Fruit fly (Drosophila melanogaster): ENCODE results near the gene CG3823.

Gene CG3823

DNA sequence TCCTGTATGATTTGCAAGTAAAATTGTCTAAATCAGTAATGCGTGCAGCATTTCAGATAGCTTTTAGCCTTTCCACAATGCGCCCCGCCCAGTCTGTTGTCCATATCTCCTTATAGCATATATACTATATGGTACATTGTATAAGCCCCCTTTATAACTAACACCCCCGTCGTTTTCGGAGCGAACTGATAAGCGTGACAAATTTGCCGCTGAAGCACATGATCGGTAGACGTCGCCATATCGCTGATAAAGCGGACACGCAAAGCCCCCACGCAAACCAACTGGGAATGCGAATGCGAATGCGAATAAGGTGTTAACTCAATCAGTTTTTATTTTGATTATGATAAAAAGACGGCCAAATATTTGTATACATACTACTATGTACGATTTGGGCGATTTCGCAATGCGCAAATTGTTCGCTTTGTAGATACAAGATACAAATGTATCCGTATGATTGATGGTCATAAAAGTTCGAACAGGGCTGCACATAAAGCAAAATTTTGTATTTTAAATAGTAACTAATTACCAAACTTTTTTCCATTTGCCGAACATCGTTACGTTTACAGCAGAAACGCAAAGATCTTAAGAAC lies 51.4 kb downstream of the CG3823 start (continued):
- no peak for TF ChIP-seq disco-r (GFP tag; optimal IDR thresholded peaks at IDR 0.05)
- no peak for TF ChIP-seq CG5245 (GFP tag; optimal IDR thresholded peaks at IDR 0.05)
- no peak for TF ChIP-seq CG12769 (tag; optimal IDR thresholded peaks at IDR 0.05)
- TF ChIP-seq sens (GFP tag), result peak; percentile 41
- TF ChIP-seq Mad (GFP tag; optimal IDR thresholded peaks at IDR 0.05), result no peak
- peak; percentile 51 for TF ChIP-seq Med (GFP tag)
- TF ChIP-seq rib (GFP tag; IDR thresholded peaks at IDR 0.05), result peak; percentile 9; the same call in 1 of the 2 replicates
- TF ChIP-seq CG8290 (GFP tag; optimal IDR thresholded peaks at IDR 0.05), result no peak
- TF ChIP-seq CG8290 (tag; optimal IDR thresholded peaks at IDR 0.05), result peak in 1 of 2 experiments; percentile 4
- TF ChIP-seq CG2678 (tag; optimal IDR thresholded peaks at IDR 0.05), result peak; percentile 6
- TF ChIP-seq B-H2 (GFP tag; optimal IDR thresholded peaks at IDR 0.05), result no peak
- TF ChIP-seq az2 (GFP tag; optimal IDR thresholded peaks at IDR 0.05), result no peak
- TF ChIP-seq GATAe (GFP tag; conservative IDR thresholded peaks at IDR 0.05), result peak; percentile 45; the same call in 1 of the 2 replicates
- peak; percentile 12 for TF ChIP-seq HmgZ (tag; optimal IDR thresholded peaks at IDR 0.05)
- no peak for TF ChIP-seq CG7987 (GFP tag; optimal IDR thresholded peaks at IDR 0.05)
- no peak for TF ChIP-seq Hr78 (GFP tag; optimal IDR thresholded peaks at IDR 0.05)
- no peak for TF ChIP-seq gfzf (GFP tag; optimal IDR thresholded peaks at IDR 0.05)
- TF ChIP-seq B-H1 (GFP tag; IDR thresholded peaks at IDR 0.05), result no peak
- TF ChIP-seq her (GFP tag; optimal IDR thresholded peaks at IDR 0.05), result no peak
- no peak for TF ChIP-seq CG11456 (GFP tag; IDR thresholded peaks at IDR 0.05)
- TF ChIP-seq Ssrp (tag; optimal IDR thresholded peaks at IDR 0.05), result no peak
- peak; percentile 11; the same call in 1 of the 2 replicates for TF ChIP-seq CG31224 (GFP tag; IDR thresholded peaks at IDR 0.05)
- no peak for TF ChIP-seq pros (GFP tag; optimal IDR thresholded peaks at IDR 0.05)
- no peak for TF ChIP-seq CG14014 (GFP tag; IDR thresholded peaks at IDR 0.05)
- TF ChIP-seq CG8924 (tag; optimal IDR thresholded peaks at IDR 0.05), result no peak

Data from whole organism, embryonic.